Worm (Caenorhabditis elegans): Measurements from ENCODE around the gene clec-230.

DNA sequence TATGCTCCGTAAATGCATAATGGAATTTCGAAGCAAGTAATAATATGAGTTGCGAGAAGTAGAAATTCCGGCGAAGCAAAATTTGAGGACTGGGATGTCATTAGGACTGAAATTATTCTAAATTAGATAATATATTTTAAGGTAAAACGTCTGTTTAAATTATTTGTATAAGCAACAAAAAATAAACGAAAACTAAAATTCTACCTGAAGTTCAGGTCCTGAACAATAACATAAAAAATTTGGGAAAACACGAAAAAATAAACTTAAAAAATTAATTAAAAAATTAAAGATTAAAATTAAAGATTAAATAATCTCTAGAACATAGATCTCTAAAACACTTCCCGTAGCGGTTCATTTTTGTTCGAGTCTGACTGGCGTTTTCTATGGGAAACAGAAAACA is 30.9 kb upstream of the clec-230 start, which contains the start of gene srh-251:
- no peak for TF ChIP-seq mel-28 (tag; optimal IDR thresholded peaks at IDR 0.05; ENCODE audit: borderline replicate concordance)
- TF ChIP-seq unc-130 (GFP tag; optimal IDR thresholded peaks at IDR 0.05) = no peak
- TF ChIP-seq somi-1 (GFP tag; optimal IDR thresholded peaks at IDR 0.05) = no peak
- no peak for TF ChIP-seq B0035.1 (tag; optimal IDR thresholded peaks at IDR 0.05)
- no peak for TF ChIP-seq snpc-1.3 (tag; optimal IDR thresholded peaks at IDR 0.05; ENCODE audit: insufficient read depth)
- TF ChIP-seq pha-4 (tag; optimal IDR thresholded peaks at IDR 0.05) = no peak
- no peak for TF ChIP-seq ekl-4 (GFP tag; IDR thresholded peaks at IDR 0.05)

All from whole organism, young adult.